Fruit fly (Drosophila melanogaster) S2 (cell line): ENCODE data around the gene CG10405.

Experiments
- CG8478 ChIP-seq: fragments of >200 bp; optimal IDR thresholded peaks from 2 replicates; lab custom pipeline; 2018
- CTCF ChIP-seq, 2 experiments: fragments of >200 bp; optimal IDR thresholded peaks; 2 replicates each; lab custom pipeline; 2018

DNA sequence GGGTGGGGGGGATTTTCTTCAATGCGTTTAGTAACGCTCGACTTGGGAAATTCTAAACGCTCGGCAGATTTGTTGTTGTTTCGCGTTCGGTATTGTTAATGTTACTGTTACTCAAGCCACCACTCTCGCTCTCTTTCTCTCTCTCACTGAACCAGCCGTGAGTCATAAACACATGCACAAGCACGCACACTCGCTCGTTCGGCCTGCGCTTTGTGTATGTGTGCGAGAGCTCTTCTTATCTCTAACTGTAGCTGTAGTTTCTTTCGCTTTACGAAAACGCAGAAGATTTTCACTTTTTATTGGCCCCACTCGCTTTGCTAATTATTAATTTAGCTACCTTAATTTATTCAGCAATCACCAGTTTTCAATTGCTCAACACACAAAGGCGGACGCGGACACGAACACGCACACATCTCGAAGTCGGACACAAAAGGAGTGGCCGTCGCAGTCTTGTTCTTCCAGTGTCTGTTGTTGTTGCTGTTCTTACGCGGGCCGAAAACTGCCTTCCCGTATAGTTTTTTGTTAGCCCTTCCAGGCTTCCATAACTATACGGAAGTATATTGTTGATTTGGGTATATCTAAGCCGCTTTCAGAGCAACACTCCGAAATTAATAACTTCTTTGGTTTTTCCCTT lies 1.2 kb upstream of the CG10405 start:
- TF ChIP-seq CG8478 (lab: Kevin White, UChicago) = no peak
- no peak for TF ChIP-seq CTCF (optimal IDR thresholded peaks at IDR 0.05; lab: Kevin White, UChicago)
